Worm (Caenorhabditis elegans): Measurements from ENCODE around the gene spe-39.

The spe-39 gene

ce11 chrV:6792565-6792964 lies 7.3 kb downstream of the spe-39 start, which contains the start of gene gck-2:
Gene gck-2 (minus strand): TSS chrV:6792665.
- TF ChIP-seq hnd-1 (tag; optimal IDR thresholded peaks at IDR 0.05) (no peak), ets-7 (tag; optimal IDR thresholded peaks at IDR 0.05) (no peak), ceh-13 (GFP tag; optimal IDR thresholded peaks at IDR 0.05) (no peak), tbx-11 (GFP tag; IDR thresholded peaks at IDR 0.05) (no peak), ama-1 (optimal IDR thresholded peaks at IDR 0.05) (no peak), scrt-1 (GFP tag; IDR thresholded peaks at IDR 0.05) (no peak), hmg-4 (GFP tag; optimal IDR thresholded peaks at IDR 0.05) (no peak), sea-1 (GFP tag; conservative IDR thresholded peaks at IDR 0.05) (no peak), ceh-36 (tag; optimal IDR thresholded peaks at IDR 0.05) (no peak), flt-1 (GFP tag; IDR thresholded peaks at IDR 0.05) (no peak), tra-4 (tag; optimal IDR thresholded peaks at IDR 0.05) (no peak), tbx-37 (GFP tag; conservative IDR thresholded peaks at IDR 0.05) (no peak), pes-1 (GFP tag; IDR thresholded peaks at IDR 0.05) (no peak), B0310.2 (tag; optimal IDR thresholded peaks at IDR 0.05) (no peak), F13C5.2 (tag; optimal IDR thresholded peaks at IDR 0.05) (no peak), aly-1 (tag; optimal IDR thresholded peaks at IDR 0.05) (no peak)

- TF ChIP-seq ceh-13 (GFP tag; optimal IDR thresholded peaks at IDR 0.05) (no peak), hmbx-1 (tag; optimal IDR thresholded peaks at IDR 0.05) (no peak), flt-1 (GFP tag; IDR thresholded peaks at IDR 0.05) (no peak), ceh-36 (tag; optimal IDR thresholded peaks at IDR 0.05) (no peak), pes-1 (GFP tag; IDR thresholded peaks at IDR 0.05) (no peak), tbx-11 (GFP tag; IDR thresholded peaks at IDR 0.05) (no peak), tbx-37 (GFP tag; conservative IDR thresholded peaks at IDR 0.05) (no peak), tra-4 (tag; optimal IDR thresholded peaks at IDR 0.05) (no peak), hnd-1 (tag; optimal IDR thresholded peaks at IDR 0.05) (no peak), F13C5.2 (tag; optimal IDR thresholded peaks at IDR 0.05) (no peak), ets-7 (tag; optimal IDR thresholded peaks at IDR 0.05) (no peak), sea-1 (GFP tag; conservative IDR thresholded peaks at IDR 0.05) (no peak)
Observed at ce11 chrV:6792973-6793372, 7.7 kb downstream of the spe-39 start.

DNA sequence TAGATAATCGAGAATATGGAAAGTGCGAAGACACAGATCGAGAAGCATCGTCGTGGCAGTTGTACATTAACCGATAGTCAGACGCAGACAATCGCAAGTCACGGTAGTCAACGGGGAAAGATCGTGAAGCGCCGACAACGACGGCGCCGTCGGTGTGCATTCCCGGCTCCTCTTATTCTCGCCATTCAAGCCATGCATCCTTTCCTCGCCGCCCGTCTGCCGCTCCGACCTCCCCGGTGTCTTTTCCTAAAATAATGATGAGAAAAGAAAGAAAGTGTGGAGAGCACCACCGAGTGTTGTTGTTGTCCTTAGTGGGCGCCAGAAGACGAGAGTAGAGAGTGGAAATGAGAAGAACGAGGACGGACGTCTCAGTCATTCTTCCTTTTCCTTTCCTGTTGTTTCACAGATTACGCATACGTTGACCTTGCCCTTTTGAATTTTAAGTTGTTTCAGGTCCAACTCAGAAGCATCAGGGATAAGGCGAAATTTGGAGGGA lies 8.5 kb downstream of the spe-39 start, which contains the start of gene ZC404.1:
Gene ZC404.1, plus strand, starts transcription at position 446 of the 496 bp plus-strand sequence.
- TF ChIP-seq tbx-37 (GFP tag; conservative IDR thresholded peaks at IDR 0.05) (no peak), sea-1 (GFP tag; conservative IDR thresholded peaks at IDR 0.05) (no peak), ceh-36 (tag; optimal IDR thresholded peaks at IDR 0.05) (no peak), ets-7 (tag; optimal IDR thresholded peaks at IDR 0.05) (no peak), hmg-4 (GFP tag; optimal IDR thresholded peaks at IDR 0.05) (no peak), aly-1 (tag; optimal IDR thresholded peaks at IDR 0.05) (no peak), tbx-11 (GFP tag; IDR thresholded peaks at IDR 0.05) (no peak), tra-4 (tag; optimal IDR thresholded peaks at IDR 0.05) (no peak), scrt-1 (GFP tag; IDR thresholded peaks at IDR 0.05) (no peak), ceh-13 (GFP tag; optimal IDR thresholded peaks at IDR 0.05) (no peak), flt-1 (GFP tag; IDR thresholded peaks at IDR 0.05) (no peak), hmbx-1 (tag; optimal IDR thresholded peaks at IDR 0.05) (no peak), B0310.2 (tag; optimal IDR thresholded peaks at IDR 0.05) (no peak), F13C5.2 (tag; optimal IDR thresholded peaks at IDR 0.05) (no peak), pes-1 (GFP tag; IDR thresholded peaks at IDR 0.05) (no peak), ama-1 (optimal IDR thresholded peaks at IDR 0.05) (no peak)

DNA sequence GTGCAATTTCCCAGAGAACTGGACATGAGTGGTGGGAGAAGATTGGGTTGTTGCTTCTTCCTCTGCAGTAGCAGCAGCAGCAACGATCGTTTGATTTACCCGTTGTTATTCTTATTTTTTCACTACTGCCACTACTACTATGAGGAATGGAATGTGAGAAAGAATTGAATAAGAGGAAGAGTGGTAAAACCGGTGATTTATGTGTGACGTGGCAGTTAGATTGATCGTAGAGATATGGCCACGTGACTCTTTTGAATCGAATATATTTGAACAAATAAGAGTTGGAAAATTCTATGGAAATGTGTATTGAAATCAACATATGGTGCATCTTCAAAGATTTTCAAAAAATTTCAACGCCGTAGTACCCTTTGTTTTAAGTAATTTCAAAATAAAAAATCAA lies 11.0 kb downstream of the spe-39 start:
- TF ChIP-seq sea-1 (GFP tag; conservative IDR thresholded peaks at IDR 0.05) (no peak), hnd-1 (tag; optimal IDR thresholded peaks at IDR 0.05) (no peak), ets-7 (tag; optimal IDR thresholded peaks at IDR 0.05) (no peak), hmg-4 (GFP tag; optimal IDR thresholded peaks at IDR 0.05) (no peak), hmbx-1 (tag; optimal IDR thresholded peaks at IDR 0.05) (no peak), pes-1 (GFP tag; IDR thresholded peaks at IDR 0.05) (no peak), aly-1 (tag; optimal IDR thresholded peaks at IDR 0.05) (no peak), tra-4 (tag; optimal IDR thresholded peaks at IDR 0.05) (no peak), scrt-1 (GFP tag; IDR thresholded peaks at IDR 0.05) (no peak), ceh-13 (GFP tag; optimal IDR thresholded peaks at IDR 0.05) (no peak), tbx-11 (GFP tag; IDR thresholded peaks at IDR 0.05) (no peak), B0310.2 (tag; optimal IDR thresholded peaks at IDR 0.05) (no peak)

- TF ChIP-seq tra-4 (tag; optimal IDR thresholded peaks at IDR 0.05) (no peak), hmbx-1 (tag; optimal IDR thresholded peaks at IDR 0.05) (no peak), ceh-36 (tag; optimal IDR thresholded peaks at IDR 0.05) (no peak), tbx-37 (GFP tag; conservative IDR thresholded peaks at IDR 0.05) (no peak), scrt-1 (GFP tag; IDR thresholded peaks at IDR 0.05) (no peak), hmg-4 (GFP tag; optimal IDR thresholded peaks at IDR 0.05) (no peak), flt-1 (GFP tag; IDR thresholded peaks at IDR 0.05) (no peak), B0310.2 (tag; optimal IDR thresholded peaks at IDR 0.05) (no peak), ceh-13 (GFP tag; optimal IDR thresholded peaks at IDR 0.05) (no peak), hnd-1 (tag; optimal IDR thresholded peaks at IDR 0.05) (no peak), ama-1 (optimal IDR thresholded peaks at IDR 0.05) (no peak), F13C5.2 (tag; optimal IDR thresholded peaks at IDR 0.05) (no peak), aly-1 (tag; optimal IDR thresholded peaks at IDR 0.05) (no peak), tbx-11 (GFP tag; IDR thresholded peaks at IDR 0.05) (no peak), sea-1 (GFP tag; conservative IDR thresholded peaks at IDR 0.05) (no peak), pes-1 (GFP tag; IDR thresholded peaks at IDR 0.05) (no peak), ets-7 (tag; optimal IDR thresholded peaks at IDR 0.05) (no peak)
Observed at ce11 chrV:6796894-6797293, 11.6 kb downstream of the spe-39 start.

- TF ChIP-seq tra-4 (tag; optimal IDR thresholded peaks at IDR 0.05) = no peak
- no peak for TF ChIP-seq ama-1 (optimal IDR thresholded peaks at IDR 0.05)
- TF ChIP-seq pes-1 (GFP tag; IDR thresholded peaks at IDR 0.05) = no peak
Observed at ce11 chrV:6799564-6799963, 14.3 kb downstream of the spe-39 start, which contains the start of gene dmsr-9. Gene dmsr-9 (minus strand): TSS chrV:6799664.

- no peak for TF ChIP-seq hmg-4 (GFP tag; optimal IDR thresholded peaks at IDR 0.05)
- no peak for TF ChIP-seq pes-1 (GFP tag; IDR thresholded peaks at IDR 0.05)
- no peak for TF ChIP-seq F13C5.2 (tag; optimal IDR thresholded peaks at IDR 0.05)
- no peak for TF ChIP-seq aly-1 (tag; optimal IDR thresholded peaks at IDR 0.05)
- TF ChIP-seq ets-7 (tag; optimal IDR thresholded peaks at IDR 0.05) = no peak
- no peak for TF ChIP-seq tra-4 (tag; optimal IDR thresholded peaks at IDR 0.05)
- no peak for TF ChIP-seq scrt-1 (GFP tag; IDR thresholded peaks at IDR 0.05)
- TF ChIP-seq ceh-13 (GFP tag; optimal IDR thresholded peaks at IDR 0.05) = no peak
- TF ChIP-seq hmbx-1 (tag; optimal IDR thresholded peaks at IDR 0.05) = no peak
Observed at ce11 chrV:6801850-6802249, 16.6 kb downstream of the spe-39 start, which contains the start of gene dmsr-10. Gene dmsr-10 (minus strand): TSS chrV:6801950.

Data from whole organism, early embryonic.